Worm (Caenorhabditis elegans) whole organism, early embryonic: ENCODE results near the gene fubl-1.

Experiments
- B0310.2 ChIP-seq: sonication (generic microtip); optimal IDR thresholded peaks from 2 replicates; lab custom pipeline; 2016; ENCODE audit warnings: mild to moderate bottlenecking, missing genetic modification characterization, missing compliant biosample characterization
- ama-1 ChIP-seq: fragments of 150-350 bp; optimal IDR thresholded peaks from 2 replicates; lab custom pipeline; 2014
- ceh-13 ChIP-seq: fragments of 200-800 bp; sonication (Bioruptor generic); optimal IDR thresholded peaks from 2 replicates; lab custom pipeline; 2018; ENCODE audit warnings: mild to moderate bottlenecking, missing genetic modification characterization, missing compliant biosample characterization
- hmg-4 ChIP-seq: fragments of 200-800 bp; sonication (Bioruptor generic); optimal IDR thresholded peaks from 2 replicates; lab custom pipeline; 2018; ENCODE audit warnings: mild to moderate bottlenecking, missing genetic modification characterization, missing compliant biosample characterization

ce11 chrV:10276038-10276437 lies 37.4 kb upstream of the fubl-1 start:
- no peak for TF ChIP-seq hmg-4 (GFP tag; lab: Kevin White, UChicago)
- no peak for TF ChIP-seq ama-1 (lab: Kevin White, UChicago)
- no peak for TF ChIP-seq ceh-13
- no peak for TF ChIP-seq B0310.2 (tag; lab: Kevin White, UChicago)
